Fruit fly (Drosophila melanogaster): Measurements from ENCODE around the gene LpR1.

LpR1 gene

dm6 chr3R:25721030-25721429, 41.9 kb downstream of the LpR1 start:
- TF ChIP-seq CG4496 (GFP tag; IDR thresholded peaks at IDR 0.05) = peak; percentile 50; the same call in 1 of the 3 replicates
- no peak for TF ChIP-seq Pif1A (GFP tag; optimal IDR thresholded peaks at IDR 0.05)

- TF ChIP-seq Ets98B (GFP tag; IDR thresholded peaks at IDR 0.05) (no peak), CG4496 (GFP tag; IDR thresholded peaks at IDR 0.05) (peak; percentile 17; the same call in 1 of the 3 replicates)
These were observed 42.8 kb downstream of the LpR1 start for dm6 chr3R:25720024-25720574.

DNA sequence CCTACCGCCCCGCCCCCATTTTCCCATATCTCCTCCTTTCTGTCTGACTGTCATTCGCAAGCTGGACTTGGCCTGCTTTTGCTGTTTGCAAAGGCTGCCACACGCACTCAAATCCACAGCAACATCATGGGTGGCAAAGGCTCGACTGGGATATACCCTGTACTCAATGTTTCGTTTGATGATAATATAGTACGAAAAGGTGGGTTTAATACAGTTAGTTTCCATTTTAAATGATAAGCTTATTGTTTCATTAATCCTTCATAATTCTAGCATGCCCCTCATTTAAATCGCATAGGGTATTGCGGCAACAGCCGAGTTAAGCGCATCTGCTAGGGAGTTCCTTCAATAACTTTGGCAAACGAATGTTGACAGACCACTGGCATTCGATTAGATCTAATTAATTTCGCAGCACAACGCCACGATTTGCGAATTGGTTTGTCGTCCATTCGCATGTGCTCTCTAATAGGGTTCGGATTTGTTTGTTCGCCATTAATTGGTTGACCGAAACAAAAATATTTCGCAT, 68.7 kb downstream of the LpR1 start:
- TF ChIP-seq CG13204 (GFP tag; optimal IDR thresholded peaks at IDR 0.05) (no peak), CG12605 (GFP tag; IDR thresholded peaks at IDR 0.05) (no peak), fd96Ca (GFP tag; IDR thresholded peaks at IDR 0.05) (no peak), CG15710 (tag; optimal IDR thresholded peaks at IDR 0.05) (no peak), CG10348 (GFP tag; IDR thresholded peaks at IDR 0.05) (no peak), CG9948 (tag; optimal IDR thresholded peaks at IDR 0.05) (no peak), CG32121 (GFP tag; IDR thresholded peaks at IDR 0.05) (no peak), CG17806 (tag; optimal IDR thresholded peaks at IDR 0.05) (no peak), EcR (GFP tag; optimal IDR thresholded peaks at IDR 0.05) (no peak), CG8159 (tag; optimal IDR thresholded peaks at IDR 0.05) (no peak), CG34367 (tag; optimal IDR thresholded peaks at IDR 0.05) (no peak), CG4496 (GFP tag; IDR thresholded peaks at IDR 0.05) (no peak)

Data from whole organism, pupa.